Fruit fly (Drosophila melanogaster) whole organism, embryonic: ENCODE results near the gene Cka.
A peak's percentile ranks its signal among the peaks of the same experiment; 100 is the strongest.

Experiments
- Asciz ChIP-seq: fragments of 200-800 bp; sonication (Bioruptor generic); optimal IDR thresholded peaks from 2 replicates; lab custom pipeline; 2017; ENCODE audit warnings: missing biosample characterization, mild to moderate bottlenecking, missing genetic modification characterization, missing genetic modification reagents
- Bgb ChIP-seq: fragments of 200-800 bp; sonication (Bioruptor generic); IDR thresholded peaks from 2 replicates; pipeline ENCODE4 v1.3.6; 2022; ENCODE audit warnings: missing biosample characterization, missing genetic modification characterization; ENCODE audit not compliant: partially characterized antibody
- CG10267 ChIP-seq: fragments of 200-800 bp; sonication (Bioruptor generic); optimal IDR thresholded peaks from 2 replicates; lab custom pipeline; 2018; ENCODE audit warnings: missing biosample characterization, mild to moderate bottlenecking, missing genetic modification characterization, moderate library complexity
- CG11695 ChIP-seq: fragments of 200-800 bp; sonication (Bioruptor generic); IDR thresholded peaks from 3 replicates; pipeline ENCODE4 v1.3.6; 2022; ENCODE audit warnings: missing biosample characterization, missing genetic modification characterization
- CG12391 ChIP-seq: fragments of 200-800 bp; sonication (Bioruptor generic); optimal IDR thresholded peaks from 3 replicates; lab custom pipeline; 2018; ENCODE audit warnings: missing biosample characterization, mild to moderate bottlenecking, missing genetic modification characterization, moderate library complexity
- CG15479 ChIP-seq: fragments of 200-800 bp; sonication (Bioruptor generic); optimal IDR thresholded peaks from 3 replicates; lab custom pipeline; 2019; ENCODE audit warnings: missing biosample characterization, mild to moderate bottlenecking, missing genetic modification characterization, moderate library complexity
- CG16813 ChIP-seq: fragments of 200-800 bp; sonication (Bioruptor generic); IDR thresholded peaks from 3 replicates; pipeline ENCODE4 v1.3.6; 2022; ENCODE audit warnings: missing biosample characterization, missing genetic modification characterization; ENCODE audit not compliant: partially characterized antibody
- CG17186 ChIP-seq: fragments of 200-800 bp; sonication (Bioruptor generic); optimal IDR thresholded peaks from 3 replicates; lab custom pipeline; 2017; ENCODE audit warnings: missing biosample characterization, missing genetic modification reagents, missing genetic modification characterization
- CG17328 ChIP-seq: fragments of 200-800 bp; sonication (Bioruptor generic); IDR thresholded peaks from 2 replicates; pipeline ENCODE4 v1.3.6; 2022; ENCODE audit warnings: missing biosample characterization, missing genetic modification characterization
- CG18619 ChIP-seq: fragments of 200-800 bp; sonication (Bioruptor generic); optimal IDR thresholded peaks from 3 replicates; lab custom pipeline; 2017; ENCODE audit warnings: missing biosample characterization, mild to moderate bottlenecking, missing genetic modification characterization
- CG30020 ChIP-seq: fragments of 200-800 bp; optimal IDR thresholded peaks from 2 replicates; lab custom pipeline; 2019; ENCODE audit warnings: missing biosample characterization, mild to moderate bottlenecking, missing genetic modification characterization, moderate library complexity
- CG6854 ChIP-seq: fragments of 200-800 bp; sonication (Bioruptor generic); optimal IDR thresholded peaks from 3 replicates; lab custom pipeline; 2017; ENCODE audit warnings: missing biosample characterization, mild to moderate bottlenecking, missing genetic modification characterization
- CTCF ChIP-seq: fragments of 200-800 bp; sonication (Bioruptor generic); optimal IDR thresholded peaks from 2 replicates; lab custom pipeline; 2017; ENCODE audit warnings: missing biosample characterization, mild to moderate bottlenecking, missing genetic modification characterization, moderate library complexity
- Camta ChIP-seq: fragments of 200-800 bp; sonication (Bioruptor generic); optimal IDR thresholded peaks from 2 replicates; lab custom pipeline; 2016; ENCODE audit warnings: missing biosample characterization, missing genetic modification characterization
- D19A ChIP-seq: fragments of 200-800 bp; optimal IDR thresholded peaks from 3 replicates; lab custom pipeline; 2019; ENCODE audit warnings: missing biosample characterization, mild to moderate bottlenecking, missing genetic modification characterization, moderate library complexity
- E2f2 ChIP-seq: fragments of 200-800 bp; sonication (Bioruptor generic); IDR thresholded peaks from 2 replicates; pipeline ENCODE4 v1.3.6; 2022; ENCODE audit warnings: missing biosample characterization, missing genetic modification characterization
- HmgZ ChIP-seq: fragments of 200-800 bp; sonication (Bioruptor generic); optimal IDR thresholded peaks from 2 replicates; lab custom pipeline; 2018; ENCODE audit warnings: missing biosample characterization, mild to moderate bottlenecking, missing genetic modification characterization
- Lhr ChIP-seq: fragments of 200-800 bp; sonication (Bioruptor generic); optimal IDR thresholded peaks from 3 replicates; lab custom pipeline; 2017; ENCODE audit warnings: mild to moderate bottlenecking, missing biosample characterization, missing genetic modification reagents, missing genetic modification characterization
- MBD-R2 ChIP-seq: fragments of 200-800 bp; sonication (Bioruptor generic); IDR thresholded peaks from 2 replicates; pipeline ENCODE4 v1.3.6; 2022; ENCODE audit warnings: missing biosample characterization, missing genetic modification characterization
- Med ChIP-seq: fragments of 200-800 bp; sonication (Bioruptor generic); peaks from one replicate; lab custom pipeline; 2016; ENCODE audit warnings: missing biosample characterization, missing genetic modification characterization, mild to moderate bottlenecking, inconsistent platforms, moderate library complexity
- Myb ChIP-seq: fragments of 200-800 bp; sonication (Bioruptor generic); optimal IDR thresholded peaks from 2 replicates; lab custom pipeline; 2016; ENCODE audit warnings: missing biosample characterization, missing genetic modification characterization
- Pdp1 ChIP-seq, 2 experiments: fragments of 200-800 bp; sonication (Bioruptor generic); optimal IDR thresholded peaks; 3 replicates each; lab custom pipeline; 2016; ENCODE audit warnings: missing biosample characterization in 2 of 2, missing genetic modification characterization in 2 of 2, mild to moderate bottlenecking in 1 of 2, moderate library complexity in 1 of 2
- Scr ChIP-seq: fragments of 200-800 bp; sonication (Bioruptor generic); IDR thresholded peaks from 2 replicates; pipeline ENCODE4 v1.3.6; 2022; ENCODE audit warnings: missing biosample characterization, missing genetic modification characterization; ENCODE audit not compliant: partially characterized antibody
- Xbp1 ChIP-seq: fragments of 200-800 bp; sonication (Bioruptor generic); optimal IDR thresholded peaks from 3 replicates; lab custom pipeline; 2016; ENCODE audit warnings: missing biosample characterization, mild to moderate bottlenecking, missing genetic modification characterization
- amos ChIP-seq: fragments of 200-800 bp; sonication (Bioruptor generic); IDR thresholded peaks from 2 replicates; pipeline ENCODE4 v1.3.6; 2022; ENCODE audit warnings: missing biosample characterization, missing genetic modification characterization; ENCODE audit not compliant: partially characterized antibody
- cato ChIP-seq: fragments of 200-800 bp; sonication (Bioruptor generic); optimal IDR thresholded peaks from 2 replicates; lab custom pipeline; 2016; ENCODE audit warnings: missing biosample characterization, missing genetic modification characterization, borderline replicate concordance
- dm ChIP-seq: fragments of 200-800 bp; sonication (Bioruptor generic); optimal IDR thresholded peaks from 3 replicates; lab custom pipeline; 2016; ENCODE audit warnings: missing biosample characterization, missing genetic modification characterization
- dmrt11E ChIP-seq: fragments of 200-800 bp; sonication (Bioruptor generic); optimal IDR thresholded peaks from 3 replicates; lab custom pipeline; 2018; ENCODE audit warnings: missing biosample characterization, mild to moderate bottlenecking, missing genetic modification characterization, moderate library complexity
- ems ChIP-seq: fragments of 200-800 bp; sonication (Bioruptor generic); optimal IDR thresholded peaks from 3 replicates; lab custom pipeline; 2016; ENCODE audit warnings: missing biosample characterization, missing genetic modification characterization
- eve ChIP-seq, 2 experiments: fragments of >200 bp; optimal IDR thresholded peaks; 2 replicates each; lab custom pipeline; 2017; ENCODE audit warnings: missing biosample characterization in 2 of 2, missing genetic modification characterization in 2 of 2
- exex ChIP-seq: fragments of 200-800 bp; sonication (Bioruptor generic); optimal IDR thresholded peaks from 4 replicates; lab custom pipeline; 2018; ENCODE audit warnings: missing biosample characterization, mild to moderate bottlenecking, missing genetic modification characterization, moderate library complexity
- ftz-f1 ChIP-seq: fragments of 200-800 bp; sonication (Bioruptor generic); optimal IDR thresholded peaks from 2 replicates; lab custom pipeline; 2016; ENCODE audit warnings: missing biosample characterization, missing genetic modification characterization
- gfzf ChIP-seq: fragments of 200-800 bp; sonication (Bioruptor generic); optimal IDR thresholded peaks from 2 replicates; lab custom pipeline; 2016; ENCODE audit warnings: missing biosample characterization, mild to moderate bottlenecking, missing genetic modification characterization, moderate library complexity
- grau ChIP-seq: fragments of 200-800 bp; optimal IDR thresholded peaks from 3 replicates; lab custom pipeline; 2019; ENCODE audit warnings: missing biosample characterization, mild to moderate bottlenecking, missing genetic modification characterization, moderate library complexity
- gsb-n ChIP-seq: fragments of 200-800 bp; sonication (Bioruptor generic); optimal IDR thresholded peaks from 3 replicates; lab custom pipeline; 2018; ENCODE audit warnings: missing biosample characterization, mild to moderate bottlenecking, missing genetic modification characterization
- kay ChIP-seq: fragments of 200-800 bp; sonication (Bioruptor generic); optimal IDR thresholded peaks from 2 replicates; lab custom pipeline; 2016; ENCODE audit warnings: missing biosample characterization, missing genetic modification characterization
- nerfin-2 ChIP-seq: fragments of 200-800 bp; sonication (Bioruptor generic); IDR thresholded peaks from 2 replicates; pipeline ENCODE4 v1.3.6; 2022; ENCODE audit warnings: missing biosample characterization, missing genetic modification characterization; ENCODE audit not compliant: partially characterized antibody
- nmo ChIP-seq: fragments of 200-800 bp; sonication (Bioruptor generic); optimal IDR thresholded peaks from 2 replicates; lab custom pipeline; 2018; ENCODE audit warnings: missing biosample characterization, mild to moderate bottlenecking, missing genetic modification characterization, moderate library complexity
- nom ChIP-seq: fragments of 200-800 bp; sonication (Bioruptor generic); optimal IDR thresholded peaks from 2 replicates; lab custom pipeline; 2017; ENCODE audit warnings: missing biosample characterization, missing genetic modification characterization, mild to moderate bottlenecking, moderate library complexity, missing genetic modification reagents
- pzg ChIP-seq: fragments of 200-800 bp; sonication (Bioruptor generic); optimal IDR thresholded peaks from 3 replicates; lab custom pipeline; 2018; ENCODE audit warnings: missing biosample characterization, mild to moderate bottlenecking, missing genetic modification characterization, moderate library complexity
- repo ChIP-seq: fragments of 200-800 bp; sonication (Bioruptor generic); optimal IDR thresholded peaks from 2 replicates; lab custom pipeline; 2016; ENCODE audit warnings: missing biosample characterization, missing genetic modification characterization
- sd ChIP-seq: fragments of 200-800 bp; sonication (Bioruptor generic); optimal IDR thresholded peaks from 3 replicates; lab custom pipeline; 2018; ENCODE audit warnings: missing biosample characterization, mild to moderate bottlenecking, missing genetic modification characterization, moderate library complexity
- so ChIP-seq: fragments of 200-800 bp; sonication (Bioruptor generic); IDR thresholded peaks from 3 replicates; pipeline ENCODE4 v1.3.6; 2022; ENCODE audit warnings: missing biosample characterization, missing genetic modification characterization
- tna ChIP-seq: fragments of 200-800 bp; sonication (Bioruptor generic); IDR thresholded peaks from 2 replicates; pipeline ENCODE4 v1.3.6; 2022; ENCODE audit warnings: missing biosample characterization, missing genetic modification characterization; ENCODE audit not compliant: partially characterized antibody
- trem ChIP-seq: fragments of 200-800 bp; optimal IDR thresholded peaks from 3 replicates; lab custom pipeline; 2019; ENCODE audit warnings: missing biosample characterization, mild to moderate bottlenecking, missing genetic modification characterization, moderate library complexity
- zfh1 ChIP-seq: fragments of 200-800 bp; sonication (Bioruptor generic); IDR thresholded peaks from 3 replicates; pipeline ENCODE4 v1.3.6; 2022; ENCODE audit warnings: missing biosample characterization, missing genetic modification characterization

Gene Cka

DNA sequence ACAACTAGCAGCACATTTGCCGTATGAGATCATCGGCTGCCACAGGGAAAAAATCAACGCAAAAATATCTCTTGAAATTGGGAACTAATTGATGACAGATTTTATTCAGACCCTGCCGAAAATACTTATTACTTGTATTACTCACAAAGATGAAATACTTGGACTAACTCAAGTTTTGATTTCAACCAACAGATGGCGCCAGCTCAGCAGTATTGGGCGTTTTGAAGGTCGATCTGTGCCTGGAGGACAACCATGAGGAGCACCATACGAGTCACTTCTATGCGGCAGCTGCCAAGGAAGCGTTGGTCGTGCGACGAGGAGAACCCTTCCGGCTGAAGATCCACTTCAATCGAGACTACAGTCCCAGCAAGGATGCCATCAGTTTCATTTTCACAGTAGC, 6.2 kb upstream of the Cka start (continued):
- no peak for TF ChIP-seq D19A (tag; lab: Kevin White, UChicago)
- no peak for TF ChIP-seq repo (GFP tag; lab: Kevin White, UChicago)
- TF ChIP-seq Scr = no peak
- no peak for TF ChIP-seq Asciz
- TF ChIP-seq cato (GFP tag; lab: Kevin White, UChicago) = no peak

DNA sequence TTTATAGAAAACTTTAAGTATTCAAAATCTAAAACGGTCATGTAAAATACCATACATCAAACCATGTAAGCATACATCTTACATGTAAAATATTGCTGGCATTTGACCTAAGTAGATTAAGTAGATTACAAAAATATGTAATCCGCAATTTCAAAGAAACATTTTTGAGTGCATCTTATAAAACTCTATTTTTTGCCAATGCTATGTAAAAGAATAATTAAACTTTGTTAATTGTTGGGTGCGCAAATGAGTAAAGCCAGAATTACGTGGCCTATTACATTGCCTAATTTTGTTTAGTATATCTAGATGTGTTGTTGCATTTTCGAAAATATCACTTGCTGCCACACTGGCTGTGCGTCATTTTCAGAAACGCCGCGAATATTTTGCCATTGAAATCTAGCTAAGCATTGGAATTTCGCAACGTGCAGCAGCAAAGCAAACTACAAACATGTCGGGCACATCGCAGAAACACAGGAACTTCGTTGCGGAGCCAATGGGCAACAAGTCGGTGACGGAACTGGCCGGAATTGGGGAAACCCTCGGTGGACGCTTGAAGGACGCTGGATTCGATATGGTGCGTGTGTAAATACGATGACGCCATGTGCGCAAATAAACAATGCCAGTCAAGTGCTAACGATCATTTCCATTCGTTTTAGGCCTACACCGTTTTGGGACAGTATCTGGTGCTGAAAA, 1.2 kb upstream of the Cka start, which contains the start of gene baf:
Gene baf, plus strand, starts transcription at position 303 of the 693 bp plus-strand sequence.
- TF ChIP-seq CTCF (GFP tag; lab: Kevin White, UChicago) (peak; percentile 68), Lhr (GFP tag; lab: Kevin White, UChicago) (peak; percentile 60), exex (tag; lab: Kevin White, UChicago) (no peak), CG17328 (GFP tag; lab: Robert Waterston, UW) (no peak), sd (peak; percentile 81), tna (peak; percentile 14; the same call in 1 of the 2 replicates), HmgZ (tag; lab: Kevin White, UChicago) (peak; percentile 10), amos (GFP tag; lab: Robert Waterston, UW) (peak; percentile 60; the same call in 1 of the 2 replicates), CG12391 (tag; lab: Kevin White, UChicago) (no peak), CG18619 (GFP tag; lab: Kevin White, UChicago) (no peak), CG10267 (tag; lab: Kevin White, UChicago) (peak; percentile 26), Pdp1 (GFP tag; optimal IDR thresholded peaks at IDR 0.05; lab: Kevin White, UChicago) (peak in 1 of 2 experiments; percentile 78), Med (GFP tag; lab: Kevin White, UChicago) (peak; percentile 81), CG30020 (tag; lab: Kevin White, UChicago) (peak; percentile 1), ems (GFP tag; lab: Kevin White, UChicago) (no peak), Bgb (GFP tag; lab: Robert Waterston, UW) (peak; percentile 63), dm (GFP tag; lab: Kevin White, UChicago) (peak; percentile 17), kay (GFP tag; lab: Kevin White, UChicago) (peak; percentile 84), gfzf (GFP tag; lab: Kevin White, UChicago) (peak; percentile 85), pzg (GFP tag; lab: Kevin White, UChicago) (peak; percentile 61), CG17186 (GFP tag; lab: Kevin White, UChicago) (peak; percentile 34), E2f2 (peak; percentile 68), Myb (GFP tag; lab: Kevin White, UChicago) (peak; percentile 90), so (GFP tag; lab: Robert Waterston, UW) (peak; percentile 63; the same call in 1 of the 3 replicates), dmrt11E (tag; lab: Kevin White, UChicago) (peak; percentile 2), Scr (0 out of 2 replicates have a peak, but pooled peaks have one; percentile 11), MBD-R2 (GFP tag; lab: Robert Waterston, UW) (peak; percentile 41), ftz-f1 (GFP tag; lab: Kevin White, UChicago) (peak; percentile 37), nmo (GFP tag; lab: Kevin White, UChicago) (peak; percentile 7), Xbp1 (GFP tag; lab: Kevin White, UChicago) (peak; percentile 89), CG15479 (GFP tag; lab: Kevin White, UChicago) (peak; percentile 47), trem (tag; lab: Kevin White, UChicago) (peak; percentile 47), Camta (peak; percentile 4), CG11695 (GFP tag; lab: Robert Waterston, UW) (0 out of 3 replicates have a peak, but pooled peaks have one; percentile 28), nom (GFP tag; lab: Kevin White, UChicago) (peak; percentile 59), CG16813 (GFP tag; lab: Robert Waterston, UW) (peak; percentile 52; the same call in 2 of the 3 replicates), nerfin-2 (GFP tag; lab: Robert Waterston, UW) (peak; percentile 37; the same call in 1 of the 2 replicates), CG6854 (GFP tag; lab: Kevin White, UChicago) (no peak), zfh1 (GFP tag; lab: Robert Waterston, UW) (0 out of 3 replicates have a peak, but pooled peaks have one; percentile 22), eve (GFP tag; optimal IDR thresholded peaks at IDR 0.05; lab: Kevin White, UChicago) (no peak), gsb-n (tag; lab: Kevin White, UChicago) (peak; percentile 7), grau (tag; lab: Kevin White, UChicago) (no peak)
